Fruit fly (Drosophila melanogaster) whole organism: ENCODE measurements around the gene CG10725.

Experiments
- CG8478 ChIP-seq: fragments of >200 bp; optimal IDR thresholded peaks from 2 replicates; lab custom pipeline; 2018; ENCODE audit warnings: inconsistent platforms
- EcR ChIP-seq, 2 experiments: fragments of >200 bp; optimal IDR thresholded peaks; 2 replicates each; lab custom pipeline; 2017; ENCODE audit warnings: missing biosample characterization in 2 of 2, missing genetic modification characterization in 2 of 2, missing genetic modification reagents in 2 of 2
- pan ChIP-seq: fragments of >200 bp; optimal IDR thresholded peaks from 2 replicates; lab custom pipeline; 2017
- usp ChIP-seq: fragments of >200 bp; optimal IDR thresholded peaks from 2 replicates; lab custom pipeline; 2017; ENCODE audit warnings: missing biosample characterization, missing genetic modification characterization, mixed read lengths

DNA sequence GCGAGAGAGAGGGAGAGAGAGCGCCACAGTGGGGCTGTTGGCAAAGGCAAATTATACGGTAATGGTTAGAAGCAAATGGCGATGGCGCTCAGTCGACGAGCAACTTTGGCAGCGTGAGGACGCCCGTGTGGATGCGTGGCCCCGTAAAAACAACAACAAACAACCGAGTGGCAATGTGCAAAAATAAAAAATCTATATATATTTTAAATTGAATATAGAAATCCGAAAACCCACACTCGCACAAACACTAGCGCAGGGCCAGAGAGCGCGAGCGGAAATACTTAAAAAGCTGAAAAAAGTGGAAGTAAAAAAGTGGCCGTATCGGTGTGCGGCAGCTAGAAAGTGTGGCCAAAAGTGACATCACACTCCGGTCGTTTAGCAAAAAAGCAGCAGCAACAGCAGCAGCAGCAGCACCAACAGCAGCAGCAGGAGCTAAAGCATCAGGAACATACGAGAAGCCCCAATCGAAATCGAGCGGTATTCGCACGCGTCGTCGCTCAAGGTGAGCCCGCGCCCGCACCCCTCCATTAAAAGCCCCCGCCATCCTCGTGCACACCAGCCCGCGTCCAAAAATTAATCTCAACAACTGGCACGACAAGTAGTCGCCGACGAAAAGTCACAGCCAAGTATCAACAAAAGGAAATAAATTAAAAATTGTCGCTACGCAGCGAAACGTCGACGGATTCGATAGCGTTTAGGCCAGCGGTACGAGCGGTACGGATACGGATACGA, 39.9 kb downstream of the CG10725 start, which contains the start of gene stv:
- TF ChIP-seq pan (lab: Kevin White, UChicago) (no peak), CG8478 (lab: Kevin White, UChicago) (no peak), usp (GFP tag; lab: Kevin White, UChicago) (no peak), EcR (GFP tag; optimal IDR thresholded peaks at IDR 0.05; lab: Kevin White, UChicago) (no peak)
